Worm (Caenorhabditis elegans): Measurements from ENCODE around the gene scc-3.

scc-3 gene

DNA sequence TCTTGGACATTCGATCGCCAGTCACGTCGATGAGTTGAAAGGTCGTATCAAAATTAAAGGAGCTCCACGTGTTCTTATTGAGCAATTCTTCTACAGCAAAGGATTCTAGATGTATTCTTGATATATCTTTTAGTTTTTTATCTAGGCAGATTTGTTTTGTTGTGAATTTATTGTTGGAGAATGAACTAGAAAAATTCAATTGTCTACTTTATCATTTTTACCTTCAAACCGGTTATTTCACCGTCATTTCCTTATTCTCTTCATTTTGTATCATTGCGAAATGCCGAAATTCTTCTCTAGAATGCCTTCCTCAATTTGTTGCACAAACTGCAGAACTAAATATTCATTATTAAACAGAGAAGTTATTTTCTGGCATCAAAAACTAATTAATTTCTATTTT, 34.5 kb upstream of the scc-3 start, which contains the start of gene R11D1.10:
Gene R11D1.10, plus strand, starts transcription at position 301 of the 400 bp plus-strand sequence.
- no peak for TF ChIP-seq tbx-9 (tag; optimal IDR thresholded peaks at IDR 0.05; ENCODE audit: borderline replicate concordance)
- no peak for TF ChIP-seq mes-4 (tag; optimal IDR thresholded peaks at IDR 0.05)

DNA sequence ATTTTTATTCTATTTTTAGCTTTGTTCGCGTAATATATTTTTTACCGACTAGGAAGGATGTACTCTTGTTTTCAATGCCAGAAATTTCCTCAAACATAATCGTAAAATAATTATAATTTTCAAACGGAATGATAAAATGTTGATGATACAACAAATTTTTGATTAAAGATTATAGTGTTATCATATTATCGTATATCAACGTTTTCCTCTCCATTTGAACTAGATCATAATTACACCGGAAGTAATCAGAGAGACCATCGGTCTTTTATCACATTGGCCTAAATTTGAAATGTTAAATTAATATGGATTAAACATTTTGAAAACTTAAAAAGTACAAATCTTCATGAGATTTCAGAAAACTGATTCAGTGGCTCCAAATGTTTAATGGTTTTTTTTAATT, 31.0 kb upstream of the scc-3 start:
- TF ChIP-seq ceh-27 (GFP tag; optimal IDR thresholded peaks at IDR 0.05) (no peak), efl-1 (GFP tag; optimal IDR thresholded peaks at IDR 0.05) (no peak), ztf-18 (tag; optimal IDR thresholded peaks at IDR 0.05) (no peak), nfyb-1 (GFP tag; IDR thresholded peaks at IDR 0.05) (no peak), C17E4.6 (GFP tag; IDR thresholded peaks at IDR 0.05) (no peak), lin-40 (tag; optimal IDR thresholded peaks at IDR 0.05) (no peak), nhr-80 (tag; optimal IDR thresholded peaks at IDR 0.05) (peak; percentile 5)

DNA sequence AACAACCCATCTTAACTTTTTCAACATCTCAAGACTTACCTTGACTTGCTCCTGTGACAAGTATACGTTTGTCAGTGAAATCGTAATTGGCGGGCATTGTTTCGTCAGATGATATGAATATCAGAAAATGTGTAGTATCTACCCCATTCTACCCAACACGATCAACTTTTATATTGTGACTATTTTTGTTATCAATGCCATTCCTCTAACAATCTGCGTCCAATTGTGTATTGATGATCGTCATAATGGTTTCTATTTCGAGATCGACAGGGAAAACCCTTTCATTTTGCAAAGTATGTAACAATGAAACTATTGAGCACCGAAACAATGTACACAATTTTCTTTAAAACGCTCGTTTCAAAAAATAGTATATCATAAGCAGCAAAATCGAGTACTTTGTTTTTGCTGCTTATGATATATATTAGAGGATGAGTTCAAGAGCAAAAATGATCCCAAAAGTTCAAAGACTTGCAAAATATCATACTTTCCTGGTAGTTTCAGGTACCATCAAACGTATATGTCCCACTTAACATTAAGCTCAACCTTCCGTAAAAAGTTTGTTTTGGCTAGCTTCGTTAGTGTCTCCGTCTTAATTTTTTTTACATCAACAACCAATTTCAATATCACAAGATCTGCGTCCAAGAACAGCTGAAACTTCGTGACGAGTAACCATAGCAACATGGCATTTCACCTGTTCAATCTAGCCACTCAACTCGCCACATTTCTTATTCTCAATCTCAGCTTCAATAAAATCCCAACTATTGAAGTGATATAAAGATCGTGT, 30.1 kb upstream of the scc-3 start, which contains the start of the genes dhs-21 and xbx-9:
Gene dhs-21, minus strand, starts transcription at position 181 of the 784 bp plus-strand sequence.
Gene xbx-9, plus strand, starts transcription at position 734 of the 784 bp plus-strand sequence.
- no peak for TF ChIP-seq nfya-1 (tag; optimal IDR thresholded peaks at IDR 0.05; ENCODE audit: borderline replicate concordance, insufficient read depth)
- peak; percentile 70 for TF ChIP-seq nhr-80 (tag; optimal IDR thresholded peaks at IDR 0.05)
- TF ChIP-seq sea-2 (GFP tag; IDR thresholded peaks at IDR 0.05) = no peak

DNA sequence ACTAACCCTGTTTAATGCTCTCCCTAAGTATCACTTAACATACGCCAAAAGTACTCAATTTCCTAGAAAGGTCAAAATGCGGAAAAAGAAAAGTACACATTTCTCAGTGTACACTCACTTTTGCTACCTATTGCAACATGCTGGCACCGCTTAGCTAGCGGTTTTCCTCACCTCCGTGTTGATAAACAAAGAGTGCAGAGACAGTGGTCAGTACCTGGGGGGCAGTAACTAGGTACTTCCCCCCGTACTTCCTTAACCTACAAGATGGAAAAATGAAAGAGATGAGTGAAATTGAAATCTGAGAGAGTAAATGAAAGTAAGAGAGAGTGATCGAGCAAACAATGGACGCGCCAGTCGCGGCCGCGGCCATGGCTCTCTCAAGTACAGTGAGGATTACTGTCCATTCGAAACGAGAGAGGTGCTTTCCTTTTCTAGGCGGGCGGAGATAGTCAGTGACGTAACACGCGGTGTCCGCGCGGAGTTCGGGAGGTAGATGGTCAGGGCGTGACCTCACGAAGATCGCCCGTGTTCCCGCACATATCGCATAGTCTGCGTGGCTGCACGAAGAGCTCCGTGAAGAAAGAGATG, 27.5 kb upstream of the scc-3 start, which contains the start of gene cky-1:
Gene cky-1, plus strand, starts transcription at position 538 of the 588 bp plus-strand sequence.
- TF ChIP-seq unc-62 (GFP tag; optimal IDR thresholded peaks at IDR 0.05) = no peak
- no peak; the same call in 1 of the 2 replicates for TF ChIP-seq zfh-2 (GFP tag; conservative IDR thresholded peaks at IDR 0.05)
- no peak for TF ChIP-seq efl-1 (GFP tag; optimal IDR thresholded peaks at IDR 0.05)
- TF ChIP-seq nhr-90 (tag; optimal IDR thresholded peaks at IDR 0.05) = no peak
- no peak for TF ChIP-seq sea-2 (GFP tag; IDR thresholded peaks at IDR 0.05)
- TF ChIP-seq F49E8.2 (tag; optimal IDR thresholded peaks at IDR 0.05; ENCODE audit: insufficient read depth) = no peak
- no peak for TF ChIP-seq nhr-120 (GFP tag; IDR thresholded peaks at IDR 0.05)
- TF ChIP-seq dpff-1 (tag; optimal IDR thresholded peaks at IDR 0.05) = no peak
- TF ChIP-seq lsy-27 (tag; optimal IDR thresholded peaks at IDR 0.05; ENCODE audit: borderline replicate concordance, insufficient read depth) = no peak
- no peak for TF ChIP-seq akir-1 (GFP tag; optimal IDR thresholded peaks at IDR 0.05)
- no peak for TF ChIP-seq F57A8.1 (GFP tag; optimal IDR thresholded peaks at IDR 0.05)
- TF ChIP-seq ceh-79 (tag; optimal IDR thresholded peaks at IDR 0.05) = no peak
- TF ChIP-seq hlh-12 (tag; optimal IDR thresholded peaks at IDR 0.05) = no peak
- no peak for TF ChIP-seq ekl-4 (GFP tag; IDR thresholded peaks at IDR 0.05)

DNA sequence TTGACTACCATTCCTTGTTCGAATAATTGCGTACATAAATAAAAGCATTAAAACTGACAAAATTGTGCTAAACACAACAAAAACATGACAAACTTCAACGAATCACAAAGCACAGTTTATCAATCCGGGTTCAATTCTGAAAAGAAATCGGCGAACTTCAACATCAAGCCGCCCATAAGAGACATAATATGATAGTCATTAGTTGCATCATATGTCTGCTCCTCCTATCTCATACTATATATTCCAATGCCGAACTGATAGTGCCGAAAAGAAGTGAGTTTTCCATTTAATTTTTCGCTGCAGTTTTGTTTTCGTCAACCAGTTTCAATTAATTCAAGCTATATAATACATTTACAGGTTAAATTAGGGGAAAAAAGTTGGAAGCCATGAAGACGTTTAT, 22.1 kb upstream of the scc-3 start, which contains the start of gene hrg-7:
Gene hrg-7, plus strand, starts transcription at position 358 of the 400 bp plus-strand sequence.
- TF ChIP-seq ztf-3 (GFP tag; optimal IDR thresholded peaks at IDR 0.05) (no peak), nhr-80 (tag; optimal IDR thresholded peaks at IDR 0.05) (peak; percentile 94)

DNA sequence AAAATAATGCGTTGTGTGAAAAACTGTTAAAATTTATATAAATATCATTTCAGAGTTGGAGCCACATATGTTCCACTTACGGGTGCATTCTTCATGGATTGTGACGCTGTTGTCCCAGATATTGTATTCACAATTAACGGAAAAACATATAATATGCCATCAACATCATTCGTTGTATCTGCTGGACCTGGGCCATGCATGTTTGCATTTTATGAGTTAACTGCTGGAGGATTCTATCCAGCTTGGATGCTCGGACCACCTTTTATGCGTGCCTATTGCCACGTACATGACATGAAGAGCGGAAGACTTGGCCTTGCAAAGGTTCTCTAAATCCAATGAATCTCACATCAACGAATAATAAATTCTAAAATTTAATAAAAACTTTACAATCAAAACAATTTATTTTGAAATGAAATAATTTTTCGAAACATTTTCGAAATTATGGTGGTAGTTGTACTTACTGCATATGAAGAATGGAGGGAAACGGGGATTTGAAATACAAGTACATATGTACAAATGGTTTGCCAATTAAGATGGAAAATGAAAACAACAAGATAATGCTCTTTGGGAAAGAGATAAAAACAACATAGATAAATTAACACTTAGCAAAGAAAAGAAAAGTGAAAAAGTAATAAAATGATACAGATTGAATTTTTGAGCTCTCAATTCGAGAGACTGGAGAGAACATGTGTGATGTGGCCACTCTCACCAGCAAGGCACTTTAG, 19.8 kb upstream of the scc-3 start:
- TF ChIP-seq let-607 (tag; optimal IDR thresholded peaks at IDR 0.05) (no peak), let-526 (GFP tag; IDR thresholded peaks at IDR 0.05) (no peak), nhr-90 (tag; optimal IDR thresholded peaks at IDR 0.05) (peak; percentile 38), pbrm-1 (GFP tag; IDR thresholded peaks at IDR 0.05) (no peak), nfyb-1 (GFP tag; IDR thresholded peaks at IDR 0.05) (0 out of 2 replicates have a peak, but pooled peaks have one; percentile 17), chd-7 (tag; optimal IDR thresholded peaks at IDR 0.05) (peak; percentile 11), F52B5.7 (tag; optimal IDR thresholded peaks at IDR 0.05) (peak; percentile 55), mes-4 (tag; optimal IDR thresholded peaks at IDR 0.05) (no peak), attf-3 (GFP tag; conservative IDR thresholded peaks at IDR 0.05) (no peak), snpc-1.1 (tag; optimal IDR thresholded peaks at IDR 0.05; ENCODE audit: insufficient read depth) (no peak), nhr-80 (tag; optimal IDR thresholded peaks at IDR 0.05) (peak; percentile 41), atf-7 (tag; optimal IDR thresholded peaks at IDR 0.05) (no peak), snpc-1.3 (tag; optimal IDR thresholded peaks at IDR 0.05; ENCODE audit: insufficient read depth) (no peak), T26A5.8 (tag; optimal IDR thresholded peaks at IDR 0.05) (no peak), ztf-26 (tag; optimal IDR thresholded peaks at IDR 0.05) (no peak)
